Fruit fly (Drosophila melanogaster): ENCODE measurements around the gene mRpS34.

The mRpS34 gene

DNA sequence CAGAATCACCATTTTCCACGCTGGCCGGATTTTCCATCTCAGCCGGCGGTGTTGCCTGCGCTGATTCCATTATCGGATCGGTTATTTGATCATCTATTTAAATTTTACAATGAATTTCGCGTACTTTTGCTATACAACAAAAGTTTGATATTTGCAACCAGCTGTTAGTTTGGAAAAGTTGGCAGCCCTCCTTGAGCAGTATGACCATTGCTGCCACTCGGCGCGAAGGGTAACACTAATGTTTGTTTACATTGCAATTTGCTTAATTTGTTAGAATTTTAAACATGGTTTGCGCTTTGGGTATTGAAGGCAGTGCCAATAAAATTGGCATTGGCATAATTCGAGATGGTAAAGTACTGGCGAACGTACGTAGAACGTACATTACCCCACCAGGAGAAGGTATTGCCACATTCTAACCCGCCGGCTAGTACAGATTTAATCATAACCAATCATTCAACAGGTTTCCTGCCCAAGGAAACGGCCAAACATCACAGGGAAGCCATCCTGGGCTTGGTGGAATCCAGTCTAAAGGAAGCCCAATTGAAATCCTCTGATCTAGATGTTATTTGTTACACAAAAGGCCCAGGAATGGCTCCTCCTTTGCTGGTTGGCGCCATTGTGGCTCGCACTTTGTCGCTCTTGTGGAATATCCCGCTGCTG is 4.0 kb downstream of the mRpS34 start, which contains the start of the genes Golgin104 and Tcs3 (continued):
- no peak for TF ChIP-seq cad (GFP tag; optimal IDR thresholded peaks at IDR 0.05)
- TF ChIP-seq Dll (GFP tag; IDR thresholded peaks at IDR 0.05; ENCODE audit: partially characterized antibody) = peak; percentile 38; the same call in 1 of the 4 replicates
- no peak for TF ChIP-seq ssp (GFP tag; IDR thresholded peaks at IDR 0.05)
- no peak for TF ChIP-seq Ada2b (GFP tag; IDR thresholded peaks at IDR 0.05)
- TF ChIP-seq Stat92E (GFP tag; optimal IDR thresholded peaks at IDR 0.05) = peak in 1 of 3 experiments; percentile 80
- TF ChIP-seq CG9797 (GFP tag; optimal IDR thresholded peaks at IDR 0.05) = peak; percentile 89
- TF ChIP-seq Myb (GFP tag; optimal IDR thresholded peaks at IDR 0.05) = peak; percentile 31
- no peak for TF ChIP-seq tap (tag; optimal IDR thresholded peaks at IDR 0.05)
- TF ChIP-seq CG10979 (tag; optimal IDR thresholded peaks at IDR 0.05) = no peak
- no peak for TF ChIP-seq slp2 (GFP tag; optimal IDR thresholded peaks at IDR 0.05)
- peak; percentile 8 for TF ChIP-seq nmo (GFP tag; optimal IDR thresholded peaks at IDR 0.05)
- peak; percentile 26 for TF ChIP-seq Ets97D (GFP tag; optimal IDR thresholded peaks at IDR 0.05)
- peak; percentile 49; the same call in 1 of the 3 replicates for TF ChIP-seq CG34422 (GFP tag; IDR thresholded peaks at IDR 0.05)
- peak; percentile 32 for TF ChIP-seq CHES-1-like (GFP tag; optimal IDR thresholded peaks at IDR 0.05)
- no peak for TF ChIP-seq ranshi (GFP tag; IDR thresholded peaks at IDR 0.05)
- no peak for TF ChIP-seq H15 (GFP tag; IDR thresholded peaks at IDR 0.05)
- TF ChIP-seq CG18262 (tag; optimal IDR thresholded peaks at IDR 0.05) = no peak
- TF ChIP-seq CG17186 (GFP tag; optimal IDR thresholded peaks at IDR 0.05) = peak; percentile 30
- TF ChIP-seq pzg (GFP tag; optimal IDR thresholded peaks at IDR 0.05) = peak; percentile 75
- peak; percentile 75 for TF ChIP-seq stwl (tag; optimal IDR thresholded peaks at IDR 0.05)
- peak; percentile 45 for TF ChIP-seq Dp (GFP tag; optimal IDR thresholded peaks at IDR 0.05)

DNA sequence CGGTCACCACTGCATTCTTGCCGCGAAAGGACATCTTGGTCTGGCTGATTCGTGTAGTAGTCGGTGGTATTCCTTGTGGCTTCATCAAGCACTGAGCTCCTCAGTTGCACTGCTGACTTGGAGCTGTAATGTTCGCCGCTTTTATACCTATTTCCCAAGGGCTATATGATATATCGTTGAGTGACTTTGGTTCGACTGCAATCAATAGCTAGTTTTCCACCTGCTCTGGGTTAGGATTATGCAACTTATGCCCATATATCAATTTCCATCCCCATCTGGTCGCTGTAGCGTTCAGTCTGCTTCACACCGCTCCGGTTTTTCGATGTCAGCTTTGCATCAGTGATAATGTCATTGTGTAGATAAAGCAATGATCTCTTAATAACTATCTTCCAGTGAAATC is 6.3 kb downstream of the mRpS34 start, which contains the start of gene Pdh:
Gene Pdh, minus strand, starts transcription at position 101 of the 400 bp plus-strand sequence.
- TF ChIP-seq Med (GFP tag) (peak; percentile 57), kni (GFP tag; optimal IDR thresholded peaks at IDR 0.05) (no peak), Pdp1 (GFP tag; optimal IDR thresholded peaks at IDR 0.05) (peak in 1 of 2 experiments; percentile 0), CG13775 (GFP tag; optimal IDR thresholded peaks at IDR 0.05) (no peak), hbn (GFP tag; IDR thresholded peaks at IDR 0.05; ENCODE audit: partially characterized antibody) (no peak)

DNA sequence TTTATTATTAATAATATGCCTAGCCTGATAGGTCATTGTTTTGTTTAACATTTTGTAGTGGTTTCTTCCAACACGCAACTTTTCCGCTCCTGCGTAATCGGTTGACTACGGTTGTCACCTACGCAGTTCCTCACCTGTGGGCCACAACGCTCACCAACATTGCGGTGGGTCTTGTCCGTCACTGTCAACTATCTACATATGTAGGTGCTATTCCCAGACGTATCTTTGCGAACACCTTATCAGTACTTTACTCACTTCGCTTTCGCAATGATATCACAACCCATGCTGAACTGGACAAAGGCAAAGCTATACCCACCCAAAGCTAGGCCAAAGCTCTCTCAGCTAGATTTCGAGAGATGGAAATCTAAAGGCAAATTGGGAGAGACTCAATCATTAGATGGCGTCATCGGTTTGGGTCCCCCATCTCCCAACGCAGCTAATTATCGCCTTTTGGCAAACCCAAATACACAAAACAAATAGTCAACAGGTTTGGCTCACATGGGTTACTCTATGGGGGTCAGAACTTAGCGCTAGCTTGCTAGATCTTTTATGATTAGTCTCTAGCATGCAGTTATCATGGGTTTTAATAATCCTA is 8.4 kb downstream of the mRpS34 start:
- TF ChIP-seq bbx (GFP tag; IDR thresholded peaks at IDR 0.05; ENCODE audit: partially characterized antibody) (no peak), CG12659 (GFP tag; optimal IDR thresholded peaks at IDR 0.05) (no peak), ATbp (GFP tag; optimal IDR thresholded peaks at IDR 0.05) (no peak), Med (GFP tag) (peak; percentile 51), Atf6 (GFP tag; IDR thresholded peaks at IDR 0.05) (peak; percentile 50; the same call in 1 of the 2 replicates), CG12391 (tag; optimal IDR thresholded peaks at IDR 0.05) (no peak), lov (optimal IDR thresholded peaks at IDR 0.05) (no peak), lov (GFP tag; IDR thresholded peaks at IDR 0.05) (no peak), CG17186 (GFP tag; optimal IDR thresholded peaks at IDR 0.05) (no peak), CG32767 (GFP tag; IDR thresholded peaks at IDR 0.05) (no peak), NfI (GFP tag; optimal IDR thresholded peaks at IDR 0.05) (no peak), z (GFP tag; IDR thresholded peaks at IDR 0.05) (0 out of 3 replicates have a peak, but pooled peaks have one; percentile 25), CG12219 (GFP tag; optimal IDR thresholded peaks at IDR 0.05) (no peak), CG15514 (GFP tag; optimal IDR thresholded peaks at IDR 0.05) (peak; percentile 48), Myb (GFP tag; optimal IDR thresholded peaks at IDR 0.05) (no peak), zen2 (GFP tag; IDR thresholded peaks at IDR 0.05; ENCODE audit: partially characterized antibody) (no peak), gsb (GFP tag; IDR thresholded peaks at IDR 0.05) (no peak), abd-A (tag; optimal IDR thresholded peaks at IDR 0.05) (no peak), Meics (GFP tag; optimal IDR thresholded peaks at IDR 0.05) (peak; percentile 25), Pdp1 (GFP tag; optimal IDR thresholded peaks at IDR 0.05) (peak in 1 of 2 experiments; percentile 49), CG18476 (GFP tag; optimal IDR thresholded peaks at IDR 0.05) (no peak), CG11456 (GFP tag; IDR thresholded peaks at IDR 0.05) (no peak), CG31441 (GFP tag; IDR thresholded peaks at IDR 0.05) (no peak), CG5953 (GFP tag; IDR thresholded peaks at IDR 0.05) (no peak)
